Worm (Caenorhabditis elegans) whole organism, midembryonic: ENCODE results near the gene K10G6.5.

Source experiments
- T22C8.4 ChIP-seq: fragments of 200-800 bp; sonication (Bioruptor generic); IDR thresholded peaks from 2 replicates; pipeline ENCODE4 v1.3.6; 2022; ENCODE audit warnings: missing genetic modification characterization, missing compliant biosample characterization
- klf-2 ChIP-seq: fragments of 200-800 bp; sonication (Bioruptor generic); conservative IDR thresholded peaks from 2 replicates; pipeline ENCODE4 v1.3.6; 2022; ENCODE audit warnings: missing genetic modification reagents, missing genetic modification characterization, missing compliant biosample characterization
- ref-1 ChIP-seq: fragments of 200-800 bp; sonication (Bioruptor generic); conservative IDR thresholded peaks from 2 replicates; pipeline ENCODE4 v1.3.6; 2022; ENCODE audit warnings: missing genetic modification reagents, missing genetic modification characterization, missing compliant biosample characterization
- ztf-23 ChIP-seq: fragments of 200-800 bp; sonication (Bioruptor generic); IDR thresholded peaks from 2 replicates; pipeline ENCODE4 v1.3.6; 2022; ENCODE audit warnings: missing genetic modification reagents, missing genetic modification characterization, missing compliant biosample characterization
- ztf-29 ChIP-seq: fragments of 200-800 bp; sonication (Bioruptor generic); IDR thresholded peaks from 2 replicates; pipeline ENCODE4 v1.3.6; 2022; ENCODE audit warnings: missing genetic modification reagents, missing genetic modification characterization, missing compliant biosample characterization

DNA sequence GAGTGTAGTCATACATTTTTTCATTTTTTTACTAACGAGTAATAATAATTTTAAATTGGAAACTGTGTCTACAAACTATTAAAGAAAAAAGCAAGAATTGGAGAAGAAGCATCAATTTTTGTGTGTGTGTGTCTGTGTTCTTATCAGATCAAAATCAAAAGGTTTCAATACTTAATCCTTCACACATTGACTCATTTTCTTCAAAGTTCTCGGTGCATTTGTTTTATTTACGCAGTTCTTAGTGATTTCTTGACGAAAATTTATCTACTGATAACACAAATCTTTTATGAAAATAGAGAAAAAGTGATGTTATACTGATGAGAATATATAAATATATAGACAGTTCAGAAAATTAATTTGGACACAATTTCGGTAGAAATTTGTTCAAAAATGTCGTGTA, 9.0 kb downstream of the K10G6.5 start, which contains the start of gene clc-22:
- TF ChIP-seq klf-2 (GFP tag; lab: Robert Waterston, UW): no peak
- TF ChIP-seq ztf-23 (GFP tag; lab: Robert Waterston, UW): no peak
- no peak for TF ChIP-seq ref-1
- TF ChIP-seq T22C8.4 (GFP tag; lab: Robert Waterston, UW): no peak
- TF ChIP-seq ztf-29 (GFP tag; lab: Robert Waterston, UW): no peak
